Worm (Caenorhabditis elegans): ENCODE measurements around the gene mib-1.

The mib-1 gene

ce11 chrIII:11267372-11267771 lies 23.1 kb downstream of the mib-1 start:
- TF ChIP-seq ama-1 (optimal IDR thresholded peaks at IDR 0.05), result no peak
- no peak for TF ChIP-seq ceh-36 (tag; optimal IDR thresholded peaks at IDR 0.05)
- no peak for TF ChIP-seq pes-1 (GFP tag; IDR thresholded peaks at IDR 0.05)
- TF ChIP-seq tbx-11 (GFP tag; IDR thresholded peaks at IDR 0.05), result no peak
- no peak for TF ChIP-seq hmg-4 (GFP tag; optimal IDR thresholded peaks at IDR 0.05)
- TF ChIP-seq sea-1 (GFP tag; conservative IDR thresholded peaks at IDR 0.05), result no peak
- TF ChIP-seq ets-7 (tag; optimal IDR thresholded peaks at IDR 0.05), result no peak
- no peak for TF ChIP-seq ceh-13 (GFP tag; optimal IDR thresholded peaks at IDR 0.05)
- no peak for TF ChIP-seq tbx-37 (GFP tag; conservative IDR thresholded peaks at IDR 0.05)

DNA sequence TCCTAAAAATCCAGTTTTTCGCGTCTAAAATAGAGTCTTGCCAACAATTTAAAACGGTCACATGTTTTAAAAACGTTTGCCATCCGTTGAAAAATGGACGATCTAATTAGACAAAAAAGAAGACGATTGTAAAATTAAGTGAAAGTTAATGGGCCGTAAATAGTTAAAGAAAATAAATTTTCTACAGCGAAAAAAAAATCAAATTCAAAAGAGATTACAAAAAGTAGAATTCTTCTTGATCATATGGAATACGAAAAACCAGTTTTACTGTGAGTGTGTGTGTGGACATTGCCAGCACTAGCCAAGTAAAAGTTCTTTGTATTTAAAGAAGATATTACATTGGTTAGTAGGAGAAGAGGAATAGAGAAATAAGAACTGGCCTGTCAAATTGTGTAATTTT lies 28.4 kb downstream of the mib-1 start:
- TF ChIP-seq tra-4 (tag; optimal IDR thresholded peaks at IDR 0.05), result no peak

DNA sequence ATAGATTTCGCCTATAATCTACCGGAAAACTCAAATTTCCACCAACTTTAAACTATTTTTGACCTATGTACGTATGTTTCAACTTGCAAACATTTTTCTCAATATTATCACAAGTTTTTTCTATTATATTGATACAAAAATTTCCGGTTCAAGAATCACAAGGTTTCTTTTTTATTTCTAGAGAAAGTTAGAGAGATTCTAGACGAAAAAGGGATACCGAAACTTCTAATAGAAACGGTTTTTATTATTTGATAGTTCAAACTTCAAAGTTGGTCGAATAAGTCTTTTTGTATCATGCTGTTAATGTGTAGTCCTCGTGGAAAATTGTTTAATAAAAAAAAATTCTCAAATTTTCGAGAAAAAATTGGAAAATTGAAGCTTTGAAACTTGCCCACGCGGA lies 35.4 kb downstream of the mib-1 start:
- TF ChIP-seq ceh-13 (GFP tag; optimal IDR thresholded peaks at IDR 0.05), result no peak

DNA sequence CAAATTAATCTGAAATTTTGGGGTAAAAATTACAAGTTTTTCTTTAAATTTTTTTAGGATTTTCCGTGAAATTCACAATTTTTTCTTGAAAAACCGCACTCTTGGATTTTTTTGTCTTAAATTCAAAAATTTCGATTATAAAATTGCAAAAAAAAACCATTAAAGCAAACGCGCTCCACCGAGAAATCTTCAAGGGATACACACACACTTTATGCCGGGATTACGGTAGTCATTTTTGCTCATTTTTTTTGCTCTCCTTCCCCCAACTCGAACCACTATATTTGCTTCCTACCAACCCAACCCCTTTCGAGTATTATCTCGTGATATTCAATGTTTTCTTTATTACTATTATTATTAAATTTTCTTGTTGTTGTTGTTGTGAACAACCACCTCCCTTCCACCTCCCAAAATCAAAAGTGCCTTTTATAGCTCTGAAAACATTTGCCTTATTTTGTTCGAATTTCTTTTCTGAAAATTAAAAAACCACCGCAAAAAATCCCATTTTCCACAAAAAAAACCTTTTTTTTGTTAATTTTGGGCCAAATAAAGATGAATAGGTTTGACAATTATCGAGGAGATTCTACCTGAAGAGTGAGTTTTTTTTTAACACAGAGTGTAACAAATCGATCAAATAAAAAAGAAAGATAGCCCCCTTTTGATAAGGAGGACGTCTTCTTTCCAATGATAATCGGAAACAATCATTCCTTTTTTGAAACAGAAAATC lies 38.6 kb downstream of the mib-1 start, which contains the start of gene Y47D3A.32:
Y47D3A.32 (plus strand) TSS at position 674 of the 724 bp plus-strand sequence.
- TF ChIP-seq tbx-37 (GFP tag; conservative IDR thresholded peaks at IDR 0.05) (no peak), tra-4 (tag; optimal IDR thresholded peaks at IDR 0.05) (no peak), ama-1 (optimal IDR thresholded peaks at IDR 0.05) (no peak), hmbx-1 (tag; optimal IDR thresholded peaks at IDR 0.05) (no peak), ets-7 (tag; optimal IDR thresholded peaks at IDR 0.05) (no peak), hnd-1 (tag; optimal IDR thresholded peaks at IDR 0.05) (no peak), pes-1 (GFP tag; IDR thresholded peaks at IDR 0.05) (no peak), sea-1 (GFP tag; conservative IDR thresholded peaks at IDR 0.05) (no peak), F13C5.2 (tag; optimal IDR thresholded peaks at IDR 0.05) (no peak), aly-1 (tag; optimal IDR thresholded peaks at IDR 0.05) (no peak), tbx-11 (GFP tag; IDR thresholded peaks at IDR 0.05) (no peak), ceh-13 (GFP tag; optimal IDR thresholded peaks at IDR 0.05) (no peak), flt-1 (GFP tag; IDR thresholded peaks at IDR 0.05) (no peak), ceh-36 (tag; optimal IDR thresholded peaks at IDR 0.05) (no peak), scrt-1 (GFP tag; IDR thresholded peaks at IDR 0.05) (no peak)

- no peak for TF ChIP-seq scrt-1 (GFP tag; IDR thresholded peaks at IDR 0.05)
- no peak for TF ChIP-seq F13C5.2 (tag; optimal IDR thresholded peaks at IDR 0.05)
- no peak for TF ChIP-seq tbx-37 (GFP tag; conservative IDR thresholded peaks at IDR 0.05)
- TF ChIP-seq ama-1 (optimal IDR thresholded peaks at IDR 0.05), result no peak
- TF ChIP-seq hnd-1 (tag; optimal IDR thresholded peaks at IDR 0.05), result no peak
- TF ChIP-seq aly-1 (tag; optimal IDR thresholded peaks at IDR 0.05), result no peak
- no peak for TF ChIP-seq B0310.2 (tag; optimal IDR thresholded peaks at IDR 0.05)
- no peak for TF ChIP-seq sea-1 (GFP tag; conservative IDR thresholded peaks at IDR 0.05)
- TF ChIP-seq hmbx-1 (tag; optimal IDR thresholded peaks at IDR 0.05), result no peak
- TF ChIP-seq ceh-36 (tag; optimal IDR thresholded peaks at IDR 0.05), result no peak
- no peak for TF ChIP-seq tra-4 (tag; optimal IDR thresholded peaks at IDR 0.05)
- no peak for TF ChIP-seq pes-1 (GFP tag; IDR thresholded peaks at IDR 0.05)
- no peak for TF ChIP-seq flt-1 (GFP tag; IDR thresholded peaks at IDR 0.05)
- no peak for TF ChIP-seq tbx-11 (GFP tag; IDR thresholded peaks at IDR 0.05)
Measured at ce11 chrIII:11248897-11249296, 41.6 kb downstream of the mib-1 start.

ce11 chrIII:11246588-11246987 lies 43.9 kb downstream of the mib-1 start:
- no peak for TF ChIP-seq hmg-4 (GFP tag; optimal IDR thresholded peaks at IDR 0.05)

ce11 chrIII:11244820-11245219 lies 45.7 kb downstream of the mib-1 start, which contains the start of gene rsks-1:
rsks-1 (plus strand) TSS chrIII:11245120.
- TF ChIP-seq pes-1 (GFP tag; IDR thresholded peaks at IDR 0.05), result no peak

DNA sequence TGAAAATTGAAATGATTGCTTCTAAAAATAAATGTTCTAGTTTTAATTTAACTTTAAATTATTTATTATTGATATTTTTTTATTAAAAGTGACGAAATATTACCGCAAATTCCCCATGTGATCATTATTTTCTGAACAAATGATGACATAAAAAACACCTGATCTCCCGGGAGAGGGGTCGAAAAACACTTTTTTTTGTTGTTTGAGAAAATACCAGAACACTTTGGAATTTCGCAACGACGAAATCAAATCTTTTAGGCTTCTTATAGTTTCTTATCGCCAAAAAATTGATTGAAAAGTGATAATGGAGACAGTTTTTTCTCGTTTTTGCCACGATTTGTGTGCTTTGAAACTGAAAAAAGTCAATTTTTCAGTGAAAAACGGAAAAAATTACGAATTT lies 46.1 kb downstream of the mib-1 start:
- TF ChIP-seq ceh-36 (tag; optimal IDR thresholded peaks at IDR 0.05) (no peak), hmbx-1 (tag; optimal IDR thresholded peaks at IDR 0.05) (no peak), scrt-1 (GFP tag; IDR thresholded peaks at IDR 0.05) (no peak), aly-1 (tag; optimal IDR thresholded peaks at IDR 0.05) (no peak), tbx-37 (GFP tag; conservative IDR thresholded peaks at IDR 0.05) (no peak), hmg-4 (GFP tag; optimal IDR thresholded peaks at IDR 0.05) (no peak), tra-4 (tag; optimal IDR thresholded peaks at IDR 0.05) (no peak), F13C5.2 (tag; optimal IDR thresholded peaks at IDR 0.05) (no peak), ceh-13 (GFP tag; optimal IDR thresholded peaks at IDR 0.05) (no peak), flt-1 (GFP tag; IDR thresholded peaks at IDR 0.05) (no peak)

- no peak for TF ChIP-seq tbx-11 (GFP tag; IDR thresholded peaks at IDR 0.05)
- no peak for TF ChIP-seq ceh-36 (tag; optimal IDR thresholded peaks at IDR 0.05)
- TF ChIP-seq hmg-4 (GFP tag; optimal IDR thresholded peaks at IDR 0.05), result no peak
- TF ChIP-seq tbx-37 (GFP tag; conservative IDR thresholded peaks at IDR 0.05), result no peak
- TF ChIP-seq flt-1 (GFP tag; IDR thresholded peaks at IDR 0.05), result no peak
- TF ChIP-seq ets-7 (tag; optimal IDR thresholded peaks at IDR 0.05), result no peak
Measured at ce11 chrIII:11243421-11243820, 47.1 kb downstream of the mib-1 start.

All from whole organism, early embryonic.